Fruit fly (Drosophila melanogaster): ENCODE data around the gene BBS8.

Gene BBS8

DNA sequence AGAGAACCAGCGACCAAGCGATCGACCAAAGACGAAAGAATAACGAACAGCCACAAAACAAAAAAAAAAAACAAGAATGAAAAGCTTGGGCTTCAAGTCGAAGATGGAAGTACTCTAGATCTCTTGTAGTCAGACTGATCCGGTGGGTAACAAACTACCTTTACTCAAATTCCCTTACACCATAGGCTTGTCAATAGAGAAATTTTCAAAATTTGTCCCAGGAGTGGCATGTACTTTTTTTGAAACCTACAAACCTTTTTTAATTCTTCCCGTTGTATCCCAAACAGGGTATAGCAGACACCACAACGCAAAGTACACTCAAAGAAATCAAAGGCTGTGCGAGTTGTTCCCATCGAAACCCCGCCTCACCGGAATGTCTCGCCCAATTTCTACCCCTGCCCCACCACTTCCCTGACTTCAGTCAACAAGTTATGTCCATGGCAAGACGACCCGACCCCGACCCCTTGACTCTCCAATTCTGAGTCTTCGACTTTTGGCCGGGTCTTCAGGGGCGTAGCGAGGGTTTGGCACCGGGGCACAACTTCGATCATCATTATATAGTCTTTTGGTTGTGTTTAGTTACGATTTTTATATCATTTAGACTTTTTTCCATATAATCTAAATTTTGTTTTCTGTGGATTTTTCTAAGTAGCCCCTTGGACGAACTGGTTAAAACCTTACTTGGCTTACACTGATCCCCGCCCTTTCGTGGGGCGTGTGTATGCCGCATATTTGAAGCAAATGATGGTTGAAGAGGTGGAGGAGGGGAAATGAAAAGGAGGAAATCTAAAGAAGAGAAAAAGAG lies 7.2 kb downstream of the BBS8 start (continued):
- TF ChIP-seq ewg (GFP tag; optimal IDR thresholded peaks at IDR 0.05) (peak; percentile 20), cas (GFP tag; IDR thresholded peaks at IDR 0.05) (no peak), eyg (GFP tag; optimal IDR thresholded peaks at IDR 0.05) (peak; percentile 39), Kr (GFP tag; optimal IDR thresholded peaks at IDR 0.05) (no peak), CG1603 (tag; optimal IDR thresholded peaks at IDR 0.05) (no peak), fd3F (GFP tag; optimal IDR thresholded peaks at IDR 0.05) (no peak), CG11560 (tag; IDR thresholded peaks at IDR 0.05) (no peak), Deaf1 (tag; optimal IDR thresholded peaks at IDR 0.05) (no peak), CG1529 (GFP tag; optimal IDR thresholded peaks at IDR 0.05) (peak; percentile 6), emc (GFP tag; optimal IDR thresholded peaks at IDR 0.05) (no peak), ken (GFP tag; IDR thresholded peaks at IDR 0.05) (peak; percentile 59; the same call in 1 of the 3 replicates), Lim3 (GFP tag; IDR thresholded peaks at IDR 0.05) (no peak), HmgD (GFP tag; optimal IDR thresholded peaks at IDR 0.05) (no peak), CG6272 (GFP tag; IDR thresholded peaks at IDR 0.05) (0 out of 2 replicates have a peak, but pooled peaks have one; percentile 49), CG33213 (GFP tag; optimal IDR thresholded peaks at IDR 0.05) (peak; percentile 13), lola (GFP tag; optimal IDR thresholded peaks at IDR 0.05) (peak in 1 of 3 experiments; percentile 68), hbn (GFP tag; IDR thresholded peaks at IDR 0.05; ENCODE audit: partially characterized antibody) (no peak), unc-4 (GFP tag; IDR thresholded peaks at IDR 0.05; ENCODE audit: partially characterized antibody) (no peak), CG4730 (GFP tag; IDR thresholded peaks at IDR 0.05) (peak; percentile 35; the same call in 1 of the 2 replicates), yki (optimal IDR thresholded peaks at IDR 0.05) (no peak), CG7786 (GFP tag; optimal IDR thresholded peaks at IDR 0.05) (peak; percentile 63), GATAe (GFP tag; conservative IDR thresholded peaks at IDR 0.05) (no peak), croc (GFP tag; conservative IDR thresholded peaks at IDR 0.05) (peak; percentile 33; the same call in 1 of the 3 replicates), CG10959 (GFP tag; IDR thresholded peaks at IDR 0.05) (peak; percentile 41; the same call in 1 of the 2 replicates), CG4404 (GFP tag; IDR thresholded peaks at IDR 0.05) (peak; percentile 58; the same call in 1 of the 2 replicates), Stat92E (GFP tag; optimal IDR thresholded peaks at IDR 0.05) (no peak), CG17359 (tag; optimal IDR thresholded peaks at IDR 0.05) (peak; percentile 7), CG30020 (tag; optimal IDR thresholded peaks at IDR 0.05) (no peak), org-1 (GFP tag; optimal IDR thresholded peaks at IDR 0.05) (peak; percentile 18), tx (GFP tag; optimal IDR thresholded peaks at IDR 0.05) (peak; percentile 31), CG11504 (tag; optimal IDR thresholded peaks at IDR 0.05) (peak; percentile 40), CG16813 (GFP tag; IDR thresholded peaks at IDR 0.05; ENCODE audit: partially characterized antibody) (peak; percentile 34; the same call in 1 of the 3 replicates), CG12236 (GFP tag; optimal IDR thresholded peaks at IDR 0.05) (no peak), inv (GFP tag; IDR thresholded peaks at IDR 0.05; ENCODE audit: partially characterized antibody) (no peak), so (GFP tag; IDR thresholded peaks at IDR 0.05) (no peak), oc (tag; optimal IDR thresholded peaks at IDR 0.05) (peak; percentile 50), CG1832 (GFP tag; optimal IDR thresholded peaks at IDR 0.05) (no peak), CG18262 (tag; optimal IDR thresholded peaks at IDR 0.05) (peak; percentile 73), CG32532 (GFP tag; IDR thresholded peaks at IDR 0.05) (peak; percentile 60), D19B (GFP tag; optimal IDR thresholded peaks at IDR 0.05) (peak; percentile 51), CG3847 (GFP tag; IDR thresholded peaks at IDR 0.05) (no peak), CG30403 (GFP tag; optimal IDR thresholded peaks at IDR 0.05) (peak; percentile 71), CG1233 (GFP tag; optimal IDR thresholded peaks at IDR 0.05) (peak; percentile 25), CG4360 (GFP tag; IDR thresholded peaks at IDR 0.05) (no peak; the same call in 1 of the 2 replicates), CG9215 (GFP tag; IDR thresholded peaks at IDR 0.05) (peak; percentile 66), CG10654 (GFP tag; optimal IDR thresholded peaks at IDR 0.05) (peak; percentile 19), CG11723 (GFP tag; optimal IDR thresholded peaks at IDR 0.05) (no peak), CG6254 (GFP tag; optimal IDR thresholded peaks at IDR 0.05) (no peak), CG2202 (tag; optimal IDR thresholded peaks at IDR 0.05) (peak; percentile 0)
